Worm (Caenorhabditis elegans) whole organism, midembryonic: ENCODE results near the gene clec-164.

Source experiments
- T22C8.4 ChIP-seq: fragments of 200-800 bp; sonication (Bioruptor generic); IDR thresholded peaks from 2 replicates; pipeline ENCODE4 v1.3.6; 2022; ENCODE audit warnings: missing genetic modification characterization, missing compliant biosample characterization
- cog-1 ChIP-seq: sonication (generic microtip); optimal IDR thresholded peaks from 2 replicates; lab custom pipeline; 2016; ENCODE audit warnings: missing genetic modification characterization, missing compliant biosample characterization
- flt-1 ChIP-seq: fragments of 200-800 bp; sonication (Bioruptor generic); IDR thresholded peaks from 2 replicates; pipeline ENCODE4 v1.3.6; 2022; ENCODE audit warnings: missing genetic modification characterization, missing compliant biosample characterization
- klf-2 ChIP-seq: fragments of 200-800 bp; sonication (Bioruptor generic); conservative IDR thresholded peaks from 2 replicates; pipeline ENCODE4 v1.3.6; 2022; ENCODE audit warnings: missing genetic modification reagents, missing genetic modification characterization, missing compliant biosample characterization
- med-1 ChIP-seq: sonication (generic microtip); optimal IDR thresholded peaks from 2 replicates; lab custom pipeline; 2017; ENCODE audit warnings: missing genetic modification characterization, mild to moderate bottlenecking, missing compliant biosample characterization, antibody characterized with exemption, missing genetic modification reagents; ENCODE audit not compliant: insufficient read depth
- ref-1 ChIP-seq: fragments of 200-800 bp; sonication (Bioruptor generic); conservative IDR thresholded peaks from 2 replicates; pipeline ENCODE4 v1.3.6; 2022; ENCODE audit warnings: missing genetic modification reagents, missing genetic modification characterization, missing compliant biosample characterization
- tab-1 ChIP-seq: fragments of 200-800 bp; sonication (Bioruptor generic); IDR thresholded peaks from 2 replicates; pipeline ENCODE4 v1.3.6; 2022; ENCODE audit warnings: missing genetic modification characterization, missing compliant biosample characterization
- ztf-23 ChIP-seq: fragments of 200-800 bp; sonication (Bioruptor generic); IDR thresholded peaks from 2 replicates; pipeline ENCODE4 v1.3.6; 2022; ENCODE audit warnings: missing genetic modification reagents, missing genetic modification characterization, missing compliant biosample characterization
- ztf-29 ChIP-seq: fragments of 200-800 bp; sonication (Bioruptor generic); IDR thresholded peaks from 2 replicates; pipeline ENCODE4 v1.3.6; 2022; ENCODE audit warnings: missing genetic modification reagents, missing genetic modification characterization, missing compliant biosample characterization

The clec-164 gene

DNA sequence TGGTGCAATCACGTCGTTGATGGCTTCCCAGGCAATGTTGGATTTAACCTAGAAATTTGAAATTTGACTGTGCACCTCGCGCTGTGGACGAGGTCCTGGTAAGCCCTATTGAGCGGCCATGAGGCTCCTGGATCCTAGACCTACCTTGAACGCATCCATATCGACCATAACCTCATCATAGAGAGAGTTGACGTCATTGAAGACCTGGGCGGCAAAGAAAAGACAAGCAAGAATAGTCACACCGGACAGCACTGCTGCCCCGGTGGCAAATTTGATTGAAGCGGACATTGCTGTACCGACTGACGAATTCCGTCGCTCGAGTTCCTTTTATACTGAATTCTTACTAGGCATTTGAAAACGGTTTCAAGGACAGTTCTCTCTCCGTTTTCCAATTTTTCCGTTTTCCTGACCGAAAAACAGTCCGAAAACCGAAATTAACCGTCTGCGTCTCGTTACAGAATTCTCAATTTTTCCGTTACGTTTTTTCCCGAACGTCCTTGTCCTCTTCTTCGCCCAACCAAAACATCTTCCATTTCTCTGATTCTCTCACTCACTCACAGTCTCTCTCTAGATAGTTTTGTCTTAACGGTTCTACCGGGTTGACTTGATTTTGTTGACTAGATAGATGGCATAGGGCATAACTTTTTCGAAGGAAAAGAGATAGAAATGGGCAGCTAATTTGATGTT, 47.1 kb downstream of the clec-164 start, which contains the start of gene col-103:
Gene col-103 (minus strand): TSS at position 302 of the 687 bp plus-strand sequence.
- TF ChIP-seq flt-1 (GFP tag; lab: Robert Waterston, UW) (no peak), tab-1 (GFP tag; lab: Robert Waterston, UW) (no peak), ztf-29 (GFP tag; lab: Robert Waterston, UW) (no peak), med-1 (GFP tag; lab: Kevin White, UChicago) (no peak), cog-1 (tag; lab: Kevin White, UChicago) (no peak), ztf-23 (GFP tag; lab: Robert Waterston, UW) (no peak), ref-1 (no peak), T22C8.4 (GFP tag; lab: Robert Waterston, UW) (no peak), klf-2 (GFP tag; lab: Robert Waterston, UW) (no peak)
